Worm (Caenorhabditis elegans) whole organism, L1 larva: ENCODE data around the gene glb-4.
A peak's percentile ranks its signal among the peaks of the same experiment; 100 is the strongest.

Experiments
- C04F5.9 ChIP-seq: sonication (generic microtip); optimal IDR thresholded peaks from 2 replicates; lab custom pipeline; 2016; ENCODE audit warnings: missing genetic modification characterization, missing compliant biosample characterization
- C34B4.2 ChIP-seq: sonication (generic microtip); optimal IDR thresholded peaks from 2 replicates; lab custom pipeline; 2017; ENCODE audit warnings: mild to moderate bottlenecking, missing genetic modification characterization, missing compliant biosample characterization
- F16B12.6 ChIP-seq: fragments of 150-350 bp; optimal IDR thresholded peaks from 2 replicates; lab custom pipeline; 2014; ENCODE audit warnings: missing biosample characterization, missing genetic modification characterization
- Y116A8C.19 ChIP-seq: sonication (generic microtip); optimal IDR thresholded peaks from 2 replicates; lab custom pipeline; 2016; ENCODE audit warnings: missing compliant biosample characterization, missing genetic modification characterization, borderline replicate concordance
- aha-1 ChIP-seq: fragments of 150-350 bp; optimal IDR thresholded peaks from 2 replicates; lab custom pipeline; 2014; ENCODE audit warnings: missing biosample characterization, missing genetic modification characterization
- blmp-1 ChIP-seq: fragments of 150-350 bp; optimal IDR thresholded peaks from 2 replicates; lab custom pipeline; 2014; ENCODE audit warnings: missing biosample characterization, missing genetic modification characterization
- ceh-63 ChIP-seq: fragments of 200-800 bp; sonication (Bioruptor generic); optimal IDR thresholded peaks from 2 replicates; lab custom pipeline; 2018; ENCODE audit warnings: mild to moderate bottlenecking, missing genetic modification characterization, missing compliant biosample characterization
- ceh-8 ChIP-seq: fragments of 200-800 bp; sonication (Bioruptor generic); optimal IDR thresholded peaks from 2 replicates; lab custom pipeline; 2018; ENCODE audit warnings: mild to moderate bottlenecking, missing genetic modification characterization, moderate library complexity, missing compliant biosample characterization
- ceh-82 ChIP-seq, 3 experiments: fragments of 150-350 bp in 1 of 3; sonication (generic microtip) in 2 of 3; optimal IDR thresholded peaks; 2 replicates each; lab custom pipeline; 2014 to 2017; ENCODE audit warnings: missing biosample characterization in 3 of 3, missing genetic modification characterization in 3 of 3
- ces-1 ChIP-seq: fragments of 150-350 bp; optimal IDR thresholded peaks from 2 replicates; lab custom pipeline; 2014; ENCODE audit warnings: missing biosample characterization, missing genetic modification reagents, missing genetic modification characterization
- dpl-1 ChIP-seq, 3 experiments: fragments of 150-350 bp in 2 of 3; sonication (generic microtip) in 1 of 3; optimal IDR thresholded peaks; 2 replicates each; lab custom pipeline; 2014 to 2017; ENCODE audit warnings: missing biosample characterization in 3 of 3, missing genetic modification characterization in 3 of 3, missing genetic modification reagents in 3 of 3
- dsc-1 ChIP-seq: sonication (generic microtip); optimal IDR thresholded peaks from 2 replicates; lab custom pipeline; 2016; ENCODE audit warnings: mild to moderate bottlenecking, missing genetic modification characterization, missing compliant biosample characterization
- efl-3 ChIP-seq: fragments of 200-800 bp; sonication (Bioruptor generic); optimal IDR thresholded peaks from 2 replicates; lab custom pipeline; 2018; ENCODE audit warnings: mild to moderate bottlenecking, missing genetic modification characterization, missing compliant biosample characterization
- elt-2 ChIP-seq: sonication (generic microtip); optimal IDR thresholded peaks from 2 replicates; lab custom pipeline; 2016; ENCODE audit warnings: missing genetic modification characterization, mild to moderate bottlenecking, inconsistent platforms, missing compliant biosample characterization, missing genetic modification reagents
- elt-3 ChIP-seq, 6 experiments: fragments of 150-350 bp in 1 of 6; sonication (generic microtip); optimal IDR thresholded peaks; 2 replicates each; lab custom pipeline; 2017 to 2018; ENCODE audit warnings: missing biosample characterization in 6 of 6, missing genetic modification characterization in 6 of 6, inconsistent platforms in 1 of 6
- ets-5 ChIP-seq: fragments of 200-800 bp; sonication (Bioruptor generic); IDR thresholded peaks from 2 replicates; pipeline ENCODE4 v1.3.6; 2022; ENCODE audit warnings: missing genetic modification characterization, missing compliant biosample characterization
- fkh-4 ChIP-seq: sonication (generic microtip); optimal IDR thresholded peaks from 2 replicates; lab custom pipeline; 2016; ENCODE audit warnings: missing compliant biosample characterization, missing genetic modification characterization, borderline replicate concordance
- fos-1 ChIP-seq: fragments of 150-350 bp; optimal IDR thresholded peaks from 2 replicates; lab custom pipeline; 2014; ENCODE audit warnings: missing biosample characterization, missing genetic modification characterization
- grh-1 ChIP-seq: fragments of 200-800 bp; sonication (Bioruptor generic); IDR thresholded peaks from 2 replicates; pipeline ENCODE4 v1.3.6; 2022; ENCODE audit warnings: missing genetic modification reagents, missing genetic modification characterization, missing compliant biosample characterization
- hlh-4 ChIP-seq: sonication (generic microtip); optimal IDR thresholded peaks from 2 replicates; lab custom pipeline; 2016; ENCODE audit warnings: mild to moderate bottlenecking, missing genetic modification characterization, missing compliant biosample characterization
- isw-1 ChIP-seq: fragments of 200-800 bp; sonication (Bioruptor generic); IDR thresholded peaks from 2 replicates; pipeline ENCODE4 v1.3.6; 2022; ENCODE audit warnings: missing genetic modification characterization, missing compliant biosample characterization
- jun-1 ChIP-seq: fragments of 150-350 bp; optimal IDR thresholded peaks from 2 replicates; lab custom pipeline; 2014; ENCODE audit warnings: missing biosample characterization, missing genetic modification reagents, missing genetic modification characterization
- lin-14 ChIP-seq: fragments of 200-800 bp; sonication (Bioruptor generic); optimal IDR thresholded peaks from 2 replicates; lab custom pipeline; 2018; ENCODE audit warnings: mild to moderate bottlenecking, missing genetic modification characterization, moderate library complexity, missing compliant biosample characterization
- lin-15B ChIP-seq: fragments of 150-350 bp; sonication (generic microtip); optimal IDR thresholded peaks from 3 replicates; lab custom pipeline; 2014; ENCODE audit warnings: missing biosample characterization, missing genetic modification characterization
- lin-35 ChIP-seq, 2 experiments: fragments of 150-350 bp; optimal IDR thresholded peaks; 2 replicates each; lab custom pipeline; 2014; ENCODE audit warnings: missing biosample characterization in 2 of 2, missing genetic modification characterization in 2 of 2, missing genetic modification reagents in 2 of 2
- lin-39 ChIP-seq: fragments of 150-350 bp; optimal IDR thresholded peaks from 2 replicates; lab custom pipeline; 2014; ENCODE audit warnings: missing biosample characterization, missing genetic modification reagents, missing genetic modification characterization
- mdl-1 ChIP-seq, 2 experiments: fragments of 150-350 bp; optimal IDR thresholded peaks; 2 replicates each; lab custom pipeline; 2014 to 2017; ENCODE audit warnings: missing biosample characterization in 2 of 2, missing genetic modification characterization in 2 of 2, inconsistent platforms in 1 of 2
- mef-2 ChIP-seq: fragments of 150-350 bp; optimal IDR thresholded peaks from 2 replicates; lab custom pipeline; 2014; ENCODE audit warnings: missing biosample characterization, missing genetic modification characterization
- mep-1 ChIP-seq: fragments of 150-350 bp; optimal IDR thresholded peaks from 2 replicates; lab custom pipeline; 2014; ENCODE audit warnings: missing biosample characterization, missing genetic modification characterization
- nhr-11 ChIP-seq: fragments of 150-350 bp; optimal IDR thresholded peaks from 2 replicates; lab custom pipeline; 2014; ENCODE audit warnings: missing biosample characterization, missing genetic modification characterization
- nhr-12 ChIP-seq: sonication (generic microtip); optimal IDR thresholded peaks from 2 replicates; lab custom pipeline; 2017; ENCODE audit warnings: missing biosample characterization, missing genetic modification characterization
- nhr-20 ChIP-seq: sonication (generic microtip); optimal IDR thresholded peaks from 2 replicates; lab custom pipeline; 2016; ENCODE audit warnings: mild to moderate bottlenecking, missing genetic modification characterization, missing compliant biosample characterization
- nhr-237 ChIP-seq: fragments of 150-350 bp; optimal IDR thresholded peaks from 2 replicates; lab custom pipeline; 2014; ENCODE audit warnings: missing biosample characterization, missing genetic modification characterization
- nhr-28 ChIP-seq: fragments of 150-350 bp; optimal IDR thresholded peaks from 2 replicates; lab custom pipeline; 2014; ENCODE audit warnings: missing biosample characterization, missing genetic modification characterization
- nhr-47 ChIP-seq: sonication (generic microtip); optimal IDR thresholded peaks from 2 replicates; lab custom pipeline; 2016; ENCODE audit warnings: mild to moderate bottlenecking, missing genetic modification characterization, moderate library complexity, missing compliant biosample characterization
- nhr-71 ChIP-seq: sonication (generic microtip); optimal IDR thresholded peaks from 2 replicates; lab custom pipeline; 2016; ENCODE audit warnings: mild to moderate bottlenecking, missing genetic modification characterization, moderate library complexity, missing compliant biosample characterization
- nhr-76 ChIP-seq: sonication (generic microtip); optimal IDR thresholded peaks from 2 replicates; lab custom pipeline; 2017; ENCODE audit warnings: missing biosample characterization, missing genetic modification characterization
- nhr-77 ChIP-seq: fragments of 150-350 bp; optimal IDR thresholded peaks from 2 replicates; lab custom pipeline; 2014; ENCODE audit warnings: missing biosample characterization, missing genetic modification characterization
- nhr-84 ChIP-seq: sonication (generic microtip); optimal IDR thresholded peaks from 2 replicates; lab custom pipeline; 2017; ENCODE audit warnings: missing biosample characterization, missing genetic modification characterization
- pag-3 ChIP-seq: sonication (generic microtip); optimal IDR thresholded peaks from 2 replicates; lab custom pipeline; 2017; ENCODE audit warnings: missing genetic modification characterization, mild to moderate bottlenecking, missing compliant biosample characterization, antibody characterized with exemption, borderline replicate concordance; ENCODE audit not compliant: insufficient read depth
- pqm-1 ChIP-seq: sonication (generic microtip); optimal IDR thresholded peaks from 3 replicates; lab custom pipeline; 2017; ENCODE audit warnings: missing biosample characterization, missing genetic modification characterization
- rnt-1 ChIP-seq: sonication (generic microtip); optimal IDR thresholded peaks from 2 replicates; lab custom pipeline; 2016; ENCODE audit warnings: mild to moderate bottlenecking, missing genetic modification characterization, moderate library complexity, missing compliant biosample characterization
- snpc-4 ChIP-seq: fragments of 150-350 bp; optimal IDR thresholded peaks from 2 replicates; lab custom pipeline; 2014; ENCODE audit warnings: missing biosample characterization, missing genetic modification characterization
- sptf-1 ChIP-seq: fragments of 150-350 bp; optimal IDR thresholded peaks from 2 replicates; lab custom pipeline; 2014; ENCODE audit warnings: missing biosample characterization, missing genetic modification characterization
- sup-37 ChIP-seq: fragments of 200-800 bp; sonication (Bioruptor generic); optimal IDR thresholded peaks from 2 replicates; lab custom pipeline; 2018; ENCODE audit warnings: mild to moderate bottlenecking, missing genetic modification characterization, missing compliant biosample characterization
- swsn-7 ChIP-seq: sonication (generic microtip); optimal IDR thresholded peaks from 2 replicates; lab custom pipeline; 2016; ENCODE audit warnings: missing genetic modification characterization, missing compliant biosample characterization
- tbx-2 ChIP-seq: sonication (generic microtip); optimal IDR thresholded peaks from 2 replicates; lab custom pipeline; 2016; ENCODE audit warnings: missing genetic modification characterization, missing compliant biosample characterization
- unc-130 ChIP-seq: fragments of 150-350 bp; optimal IDR thresholded peaks from 2 replicates; lab custom pipeline; 2017; ENCODE audit warnings: missing biosample characterization, missing genetic modification characterization, inconsistent platforms
- unc-30 ChIP-seq: sonication (generic microtip); optimal IDR thresholded peaks from 2 replicates; lab custom pipeline; 2017; ENCODE audit warnings: missing biosample characterization, missing genetic modification characterization
- unc-86 ChIP-seq: sonication (generic microtip); optimal IDR thresholded peaks from 2 replicates; lab custom pipeline; 2016; ENCODE audit warnings: missing genetic modification characterization, missing compliant biosample characterization
- vab-15 ChIP-seq: sonication (generic microtip); optimal IDR thresholded peaks from 2 replicates; lab custom pipeline; 2017; ENCODE audit warnings: missing genotype, mild to moderate bottlenecking, missing genetic modification characterization, missing compliant biosample characterization
- zag-1 ChIP-seq: fragments of 150-350 bp; optimal IDR thresholded peaks from 2 replicates; lab custom pipeline; 2014; ENCODE audit warnings: missing biosample characterization, missing genetic modification characterization
- ztf-4 ChIP-seq: fragments of 150-350 bp; optimal IDR thresholded peaks from 2 replicates; lab custom pipeline; 2014; ENCODE audit warnings: missing biosample characterization, missing genetic modification characterization

The glb-4 gene

DNA sequence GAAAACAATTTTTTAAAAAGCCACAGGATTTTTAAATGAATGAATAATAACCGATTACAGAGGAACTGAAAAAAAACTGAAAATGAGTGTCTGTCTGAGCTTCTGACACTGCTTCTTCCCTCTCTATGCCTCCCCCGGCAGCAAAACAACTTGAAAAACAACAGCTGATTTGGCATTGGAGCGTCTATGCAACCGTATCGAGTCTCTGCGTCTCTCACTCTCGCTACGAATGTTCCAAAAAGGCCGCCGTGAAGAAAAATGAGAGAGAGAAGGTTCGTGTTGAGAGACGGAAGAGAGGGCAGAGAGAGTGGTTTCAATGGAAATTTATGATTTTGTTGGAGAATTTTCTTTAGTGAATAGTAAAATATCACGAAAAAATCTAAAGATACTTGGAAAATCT, 8.0 kb downstream of the glb-4 start:
- TF ChIP-seq ces-1 (GFP tag; lab: Kevin White, UChicago) (no peak), tbx-2 (tag; lab: Kevin White, UChicago) (peak; percentile 22), isw-1 (GFP tag; lab: Robert Waterston, UW) (peak; percentile 26), grh-1 (no peak), unc-86 (tag; lab: Kevin White, UChicago) (peak; percentile 19), lin-14 (peak; percentile 94), pag-3 (no peak), F16B12.6 (tag; lab: Kevin White, UChicago) (peak; percentile 37), mdl-1 (tag; optimal IDR thresholded peaks at IDR 0.05; lab: Kevin White, UChicago) (peak in 1 of 2 experiments; percentile 51), fos-1 (tag; lab: Kevin White, UChicago) (no peak), lin-35 (GFP tag; optimal IDR thresholded peaks at IDR 0.05; lab: Kevin White, UChicago) (peak; percentile 74 to 85), ceh-82 (tag; optimal IDR thresholded peaks at IDR 0.05; lab: Kevin White, UChicago) (peak in 2 of 3 experiments; percentile 9 to 73), nhr-12 (no peak), unc-130 (peak; percentile 75), nhr-76 (no peak), ets-5 (GFP tag; lab: Robert Waterston, UW) (no peak), mep-1 (tag; lab: Kevin White, UChicago) (peak; percentile 82), lin-15B (tag; lab: Kevin White, UChicago) (peak; percentile 10), nhr-84 (tag; lab: Kevin White, UChicago) (no peak), fkh-4 (tag; lab: Kevin White, UChicago) (no peak), nhr-28 (no peak), sptf-1 (tag; lab: Kevin White, UChicago) (no peak), jun-1 (tag; lab: Kevin White, UChicago) (no peak), swsn-7 (tag; lab: Kevin White, UChicago) (peak; percentile 38), snpc-4 (tag; lab: Kevin White, UChicago) (no peak), nhr-20 (tag; lab: Kevin White, UChicago) (peak; percentile 68), ceh-8 (GFP tag; lab: Kevin White, UChicago) (no peak), elt-3 (tag; optimal IDR thresholded peaks at IDR 0.05; lab: Kevin White, UChicago) (peak in 2 of 6 experiments; percentile 10 to 39), ztf-4 (no peak), elt-2 (no peak), nhr-47 (tag; lab: Kevin White, UChicago) (peak; percentile 51), nhr-77 (tag; lab: Kevin White, UChicago) (peak; percentile 32), Y116A8C.19 (tag; lab: Kevin White, UChicago) (no peak), lin-39 (tag; lab: Kevin White, UChicago) (no peak), dsc-1 (tag; lab: Kevin White, UChicago) (no peak), mef-2 (tag; lab: Kevin White, UChicago) (no peak), blmp-1 (tag; lab: Kevin White, UChicago) (peak; percentile 78), rnt-1 (peak; percentile 66), sup-37 (GFP tag; lab: Kevin White, UChicago) (no peak), vab-15 (tag; lab: Kevin White, UChicago) (no peak), aha-1 (tag; lab: Kevin White, UChicago) (no peak), nhr-237 (no peak), nhr-11 (tag; lab: Kevin White, UChicago) (no peak), hlh-4 (tag; lab: Kevin White, UChicago) (no peak), efl-3 (no peak), ceh-63 (no peak), C34B4.2 (tag; lab: Kevin White, UChicago) (no peak), nhr-71 (tag; lab: Kevin White, UChicago) (peak; percentile 71), dpl-1 (GFP tag; optimal IDR thresholded peaks at IDR 0.05; lab: Kevin White, UChicago) (peak; percentile 58 to 80 (median 73)), pqm-1 (tag; lab: Kevin White, UChicago) (no peak), C04F5.9 (tag; lab: Kevin White, UChicago) (no peak), zag-1 (tag; lab: Kevin White, UChicago) (no peak), unc-30 (tag; lab: Kevin White, UChicago) (no peak)
